Worm (Caenorhabditis elegans): ENCODE results near the gene unc-32.

DNA sequence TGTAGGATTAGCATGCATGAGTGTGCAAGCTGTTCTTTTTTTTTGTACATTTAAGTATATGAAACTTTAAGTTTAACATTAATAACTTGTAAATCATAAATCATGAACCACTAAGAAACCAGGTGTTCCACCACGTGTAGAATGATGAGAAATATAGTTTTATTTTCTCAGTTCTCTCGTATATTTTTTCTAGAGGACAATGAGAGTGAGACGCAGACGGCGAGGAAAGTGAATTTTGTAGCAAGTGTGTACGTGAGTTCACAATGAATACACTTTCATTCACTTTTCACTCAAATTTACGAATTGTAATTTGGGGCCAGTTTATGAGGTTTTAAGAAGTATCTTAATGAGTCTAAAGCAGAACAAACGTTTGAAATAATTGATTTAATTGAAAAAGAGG lies 21.1 kb downstream of the unc-32 start:
- no peak for TF ChIP-seq ceh-82 (tag; optimal IDR thresholded peaks at IDR 0.05)
- TF ChIP-seq pha-4 (GFP tag; IDR thresholded peaks at IDR 0.05): no peak
- TF ChIP-seq pha-4 (tag; optimal IDR thresholded peaks at IDR 0.05): no peak
- peak; percentile 35 for TF ChIP-seq hlh-30 (tag; optimal IDR thresholded peaks at IDR 0.05; ENCODE audit: insufficient read depth)
- TF ChIP-seq pqm-1 (tag; optimal IDR thresholded peaks at IDR 0.05): no peak
- no peak for TF ChIP-seq daf-8 (GFP tag; IDR thresholded peaks at IDR 0.05)
- no peak for TF ChIP-seq Y75B8A.6 (GFP tag; IDR thresholded peaks at IDR 0.05)
- no peak for TF ChIP-seq unc-39 (tag; optimal IDR thresholded peaks at IDR 0.05)

All from whole organism, L4 larva.